Fruit fly (Drosophila melanogaster) whole organism, prepupa: ENCODE measurements around the gene CG32073.

ENCODE experiments used
- CG11294 ChIP-seq: fragments of 200-800 bp; sonication (Bioruptor generic); IDR thresholded peaks from 2 replicates; pipeline ENCODE4 v1.3.6; 2022; ENCODE audit warnings: missing biosample characterization, missing genetic modification characterization
- CG11762 ChIP-seq: fragments of 200-800 bp; sonication (Bioruptor generic); optimal IDR thresholded peaks from 3 replicates; lab custom pipeline; 2016; ENCODE audit warnings: missing biosample characterization, missing genetic modification characterization; ENCODE audit not compliant: insufficient read depth
- CG11902 ChIP-seq: fragments of 200-800 bp; sonication (Bioruptor generic); optimal IDR thresholded peaks from 3 replicates; lab custom pipeline; 2016; ENCODE audit warnings: missing biosample characterization, missing genetic modification characterization
- CG15336 ChIP-seq: fragments of 200-800 bp; sonication (Bioruptor generic); IDR thresholded peaks from 2 replicates; pipeline ENCODE4 v1.3.6; 2022; ENCODE audit warnings: missing biosample characterization, missing genetic modification characterization
- CG3032 ChIP-seq: fragments of 200-800 bp; optimal IDR thresholded peaks from 2 replicates; lab custom pipeline; 2019; ENCODE audit warnings: missing biosample characterization, mild to moderate bottlenecking, missing genetic modification characterization, moderate library complexity
- CG31627 ChIP-seq: fragments of 200-800 bp; sonication (Bioruptor generic); optimal IDR thresholded peaks from 3 replicates; lab custom pipeline; 2016; ENCODE audit warnings: missing biosample characterization, missing genetic modification characterization
- CG32006 ChIP-seq: fragments of 200-800 bp; sonication (Bioruptor generic); optimal IDR thresholded peaks from 3 replicates; lab custom pipeline; 2017; ENCODE audit warnings: missing biosample characterization, mild to moderate bottlenecking, missing genetic modification characterization
- CG34406 ChIP-seq: fragments of 200-800 bp; sonication (Bioruptor generic); optimal IDR thresholded peaks from 3 replicates; lab custom pipeline; 2016; ENCODE audit warnings: missing biosample characterization, missing genetic modification characterization
- CG3919 ChIP-seq: fragments of 200-800 bp; sonication (Bioruptor generic); optimal IDR thresholded peaks from 3 replicates; lab custom pipeline; 2016; ENCODE audit warnings: missing biosample characterization, missing genetic modification characterization
- CG6276 ChIP-seq: fragments of 200-800 bp; sonication (Bioruptor generic); optimal IDR thresholded peaks from 2 replicates; lab custom pipeline; 2017; ENCODE audit warnings: missing biosample characterization, mild to moderate bottlenecking, missing genetic modification characterization
- CG6792 ChIP-seq: fragments of 200-800 bp; sonication (Bioruptor generic); optimal IDR thresholded peaks from 3 replicates; lab custom pipeline; 2016; ENCODE audit warnings: missing biosample characterization, missing genetic modification characterization
- CG7368 ChIP-seq: fragments of 200-800 bp; sonication (Bioruptor generic); optimal IDR thresholded peaks from 3 replicates; lab custom pipeline; 2016; ENCODE audit warnings: missing biosample characterization, missing genetic modification characterization
- CG8319 ChIP-seq: fragments of 200-800 bp; sonication (Bioruptor generic); optimal IDR thresholded peaks from 3 replicates; lab custom pipeline; 2016; ENCODE audit warnings: missing biosample characterization, missing genetic modification characterization
- CG8632 ChIP-seq: fragments of 200-800 bp; sonication (Bioruptor generic); optimal IDR thresholded peaks from 3 replicates; lab custom pipeline; 2016; ENCODE audit warnings: missing biosample characterization, missing genetic modification characterization
- CG9139 ChIP-seq: fragments of 200-800 bp; sonication (Bioruptor generic); optimal IDR thresholded peaks from 3 replicates; lab custom pipeline; 2017; ENCODE audit warnings: missing biosample characterization, mild to moderate bottlenecking, missing genetic modification characterization
- Eip93F ChIP-seq: fragments of 200-800 bp; sonication (Bioruptor generic); optimal IDR thresholded peaks from 2 replicates; lab custom pipeline; 2016; ENCODE audit warnings: missing biosample characterization, mild to moderate bottlenecking, missing genetic modification characterization
- Ets21C ChIP-seq: fragments of 200-800 bp; sonication (Bioruptor generic); optimal IDR thresholded peaks from 3 replicates; lab custom pipeline; 2016; ENCODE audit warnings: missing biosample characterization, missing genetic modification characterization
- Gug ChIP-seq: fragments of 200-800 bp; sonication (Bioruptor generic); IDR thresholded peaks from 2 replicates; pipeline ENCODE4 v1.3.6; 2022; ENCODE audit warnings: missing biosample characterization, missing genetic modification characterization
- Hr38 ChIP-seq: sonication (Bioruptor generic); optimal IDR thresholded peaks from 2 replicates; lab custom pipeline; 2016; ENCODE audit warnings: missing biosample characterization, missing genetic modification characterization
- Hr39 ChIP-seq: fragments of 200-800 bp; sonication (Bioruptor generic); optimal IDR thresholded peaks from 2 replicates; lab custom pipeline; 2016; ENCODE audit warnings: missing biosample characterization, missing genetic modification characterization
- Hr4 ChIP-seq: fragments of 200-800 bp; sonication (Bioruptor generic); optimal IDR thresholded peaks from 3 replicates; lab custom pipeline; 2016; ENCODE audit warnings: missing biosample characterization, missing genetic modification characterization
- Lpt ChIP-seq: fragments of 200-800 bp; sonication (Bioruptor generic); optimal IDR thresholded peaks from 3 replicates; lab custom pipeline; 2016; ENCODE audit warnings: missing biosample characterization, missing genetic modification characterization
- OdsH ChIP-seq: fragments of 200-800 bp; sonication (Bioruptor generic); optimal IDR thresholded peaks from 3 replicates; lab custom pipeline; 2016; ENCODE audit warnings: missing biosample characterization, missing genetic modification characterization
- Smox ChIP-seq: fragments of 200-800 bp; sonication (Bioruptor generic); optimal IDR thresholded peaks from 3 replicates; lab custom pipeline; 2016; ENCODE audit warnings: missing biosample characterization, missing genetic modification characterization
- achi ChIP-seq: fragments of 200-800 bp; sonication (Bioruptor generic); optimal IDR thresholded peaks from 3 replicates; lab custom pipeline; 2016; ENCODE audit warnings: missing biosample characterization, missing genetic modification characterization
- acj6 ChIP-seq: fragments of 200-800 bp; sonication (Bioruptor generic); optimal IDR thresholded peaks from 3 replicates; lab custom pipeline; 2016; ENCODE audit warnings: missing biosample characterization, missing genetic modification characterization
- cyc ChIP-seq: fragments of 200-800 bp; sonication (Bioruptor generic); optimal IDR thresholded peaks from 3 replicates; lab custom pipeline; 2016; ENCODE audit warnings: missing biosample characterization, missing genetic modification characterization
- dsx ChIP-seq: fragments of 200-800 bp; optimal IDR thresholded peaks from 3 replicates; lab custom pipeline; 2019; ENCODE audit warnings: missing biosample characterization, mild to moderate bottlenecking, missing genetic modification characterization, moderate library complexity; ENCODE audit not compliant: poor library complexity, severe bottlenecking
- eg ChIP-seq: fragments of 200-800 bp; sonication (Bioruptor generic); IDR thresholded peaks from 3 replicates; pipeline ENCODE4 v1.3.6; 2022; ENCODE audit warnings: missing biosample characterization, missing genetic modification characterization
- esn ChIP-seq: fragments of 200-800 bp; sonication (Bioruptor generic); optimal IDR thresholded peaks from 2 replicates; lab custom pipeline; 2016; ENCODE audit warnings: missing biosample characterization, mild to moderate bottlenecking, missing genetic modification characterization, moderate library complexity
- fd59A ChIP-seq: fragments of 200-800 bp; sonication (Bioruptor generic); optimal IDR thresholded peaks from 2 replicates; lab custom pipeline; 2017; ENCODE audit warnings: missing biosample characterization, mild to moderate bottlenecking, missing genetic modification characterization, missing genetic modification reagents
- fd85E ChIP-seq: fragments of 200-800 bp; sonication (Bioruptor generic); optimal IDR thresholded peaks from 3 replicates; lab custom pipeline; 2016; ENCODE audit warnings: missing biosample characterization, missing genetic modification characterization
- lz ChIP-seq: fragments of 200-800 bp; sonication (Bioruptor generic); optimal IDR thresholded peaks from 3 replicates; lab custom pipeline; 2016; ENCODE audit warnings: missing biosample characterization, missing genetic modification characterization
- pdm3 ChIP-seq: fragments of 200-800 bp; sonication (Bioruptor generic); optimal IDR thresholded peaks from 3 replicates; lab custom pipeline; 2016; ENCODE audit warnings: missing biosample characterization, missing genetic modification characterization
- salr ChIP-seq, 2 experiments: fragments of 200-800 bp; sonication (Bioruptor generic); optimal IDR thresholded peaks; 3 replicates each; lab custom pipeline; 2016 to 2018; ENCODE audit warnings: missing biosample characterization in 2 of 2, missing genetic modification characterization in 2 of 2, mild to moderate bottlenecking in 1 of 2
- ss ChIP-seq, 2 experiments: fragments of 200-800 bp; sonication (Bioruptor generic); optimal IDR thresholded peaks; 2 replicates in 1 of 2; 3 replicates in 1 of 2; lab custom pipeline; 2017 to 2018; ENCODE audit warnings: mild to moderate bottlenecking in 2 of 2, missing biosample characterization in 2 of 2, missing genetic modification characterization in 2 of 2, moderate library complexity in 1 of 2
- svp ChIP-seq: fragments of 200-800 bp; sonication (Bioruptor generic); peaks from one replicate; lab custom pipeline; 2016; ENCODE audit warnings: missing biosample characterization, missing genetic modification characterization
- topi ChIP-seq: fragments of 200-800 bp; sonication (Bioruptor generic); optimal IDR thresholded peaks from 3 replicates; lab custom pipeline; 2016; ENCODE audit warnings: missing biosample characterization, missing genetic modification characterization

The CG32073 gene

dm6 chr3L:11107935-11108334 is 553 bp upstream of the CG32073 start, which contains the start of gene CG12522:
CG12522 (plus strand) TSS chr3L:11108235.
- no peak for TF ChIP-seq lz (GFP tag; lab: Kevin White, UChicago)
- TF ChIP-seq CG11294, result no peak
- TF ChIP-seq topi (GFP tag; lab: Kevin White, UChicago), result no peak
- no peak for TF ChIP-seq Eip93F (GFP tag; lab: Kevin White, UChicago)
- no peak for TF ChIP-seq fd59A (GFP tag; lab: Kevin White, UChicago)
- TF ChIP-seq CG3032 (tag; lab: Kevin White, UChicago), result no peak
- no peak for TF ChIP-seq pdm3 (GFP tag; lab: Kevin White, UChicago)
- TF ChIP-seq Ets21C (GFP tag; lab: Kevin White, UChicago), result no peak
- no peak for TF ChIP-seq Lpt (GFP tag; lab: Kevin White, UChicago)
- TF ChIP-seq CG8632 (GFP tag; lab: Kevin White, UChicago), result no peak
- TF ChIP-seq ss (GFP tag; optimal IDR thresholded peaks at IDR 0.05; lab: Kevin White, UChicago), result no peak
- TF ChIP-seq, all 60 proteins: peak for 0

dm6 chr3L:11103773-11104172 is 3.6 kb downstream of the CG32073 start, which contains the start of gene CG32071:
CG32071 (minus strand) TSS chr3L:11103873.
- TF ChIP-seq Ets21C (GFP tag; lab: Kevin White, UChicago), result no peak
- no peak for TF ChIP-seq eg (GFP tag; lab: Robert Waterston, UW)
- no peak for TF ChIP-seq Eip93F (GFP tag; lab: Kevin White, UChicago)
- no peak for TF ChIP-seq ss (GFP tag; optimal IDR thresholded peaks at IDR 0.05; lab: Kevin White, UChicago)
- no peak for TF ChIP-seq CG6276 (GFP tag; lab: Kevin White, UChicago)
- TF ChIP-seq fd85E (GFP tag; lab: Kevin White, UChicago), result no peak
- no peak for TF ChIP-seq CG6792 (GFP tag; lab: Kevin White, UChicago)
- no peak for TF ChIP-seq OdsH
- no peak for TF ChIP-seq topi (GFP tag; lab: Kevin White, UChicago)
- TF ChIP-seq CG3919, result no peak
- no peak for TF ChIP-seq CG9139 (GFP tag; lab: Kevin White, UChicago)
- TF ChIP-seq Smox (GFP tag; lab: Kevin White, UChicago), result no peak
- no peak for TF ChIP-seq Hr39 (GFP tag; lab: Kevin White, UChicago)
- TF ChIP-seq CG8632 (GFP tag; lab: Kevin White, UChicago), result no peak
- TF ChIP-seq CG15336 (GFP tag; lab: Robert Waterston, UW), result no peak
- no peak for TF ChIP-seq dsx (GFP tag; lab: Kevin White, UChicago)
- no peak for TF ChIP-seq svp (GFP tag; lab: Kevin White, UChicago)

dm6 chr3L:11102930-11103329 is 4.5 kb downstream of the CG32073 start, which contains the start of gene Elo68alpha:
Elo68alpha (minus strand) TSS chr3L:11103030.
- TF ChIP-seq topi (GFP tag; lab: Kevin White, UChicago) (no peak), CG7368 (GFP tag; lab: Kevin White, UChicago) (no peak), fd59A (GFP tag; lab: Kevin White, UChicago) (no peak), CG6792 (GFP tag; lab: Kevin White, UChicago) (no peak), cyc (no peak), salr (GFP tag; optimal IDR thresholded peaks at IDR 0.05; lab: Kevin White, UChicago) (no peak), acj6 (GFP tag; lab: Kevin White, UChicago) (no peak), CG8319 (GFP tag; lab: Kevin White, UChicago) (no peak), CG32006 (GFP tag; lab: Kevin White, UChicago) (no peak), achi (GFP tag; lab: Kevin White, UChicago) (no peak), Smox (GFP tag; lab: Kevin White, UChicago) (no peak), pdm3 (GFP tag; lab: Kevin White, UChicago) (no peak), Eip93F (GFP tag; lab: Kevin White, UChicago) (no peak), Hr4 (GFP tag; lab: Kevin White, UChicago) (no peak), CG6276 (GFP tag; lab: Kevin White, UChicago) (no peak), Hr38 (GFP tag; lab: Kevin White, UChicago) (no peak), CG3032 (tag; lab: Kevin White, UChicago) (no peak), CG34406 (GFP tag; lab: Kevin White, UChicago) (no peak), OdsH (no peak)

dm6 chr3L:11101598-11101997 is 5.8 kb downstream of the CG32073 start, which contains the start of gene Elo68beta:
Elo68beta (minus strand) TSS chr3L:11101698.
- TF ChIP-seq CG11762 (GFP tag; lab: Kevin White, UChicago), result no peak
- no peak for TF ChIP-seq Hr4 (GFP tag; lab: Kevin White, UChicago)
- TF ChIP-seq lz (GFP tag; lab: Kevin White, UChicago), result no peak
- no peak for TF ChIP-seq ss (GFP tag; optimal IDR thresholded peaks at IDR 0.05; lab: Kevin White, UChicago)
- TF ChIP-seq CG31627 (GFP tag; lab: Kevin White, UChicago), result no peak
- TF ChIP-seq Gug, result no peak
- TF ChIP-seq Smox (GFP tag; lab: Kevin White, UChicago), result no peak
- TF ChIP-seq esn, result no peak
- TF ChIP-seq CG34406 (GFP tag; lab: Kevin White, UChicago), result no peak
- TF ChIP-seq fd59A (GFP tag; lab: Kevin White, UChicago), result no peak
- no peak for TF ChIP-seq Eip93F (GFP tag; lab: Kevin White, UChicago)
- TF ChIP-seq CG11902, result no peak
- TF ChIP-seq, all 60 proteins: peak for 0
